Fruit fly (Drosophila melanogaster): ENCODE results near the gene CG11997.

The CG11997 gene

dm6 chr3R:9220064-9220864 lies 42.9 kb downstream of the CG11997 start:
- no peak for TF ChIP-seq usp (GFP tag; optimal IDR thresholded peaks at IDR 0.05)
- no peak for TF ChIP-seq psq (optimal IDR thresholded peaks at IDR 0.05)
- TF ChIP-seq pan (optimal IDR thresholded peaks at IDR 0.05) = no peak

dm6 chr3R:9222355-9222754 lies 45.0 kb downstream of the CG11997 start:
- TF ChIP-seq psq (optimal IDR thresholded peaks at IDR 0.05) (no peak), EcR (GFP tag; optimal IDR thresholded peaks at IDR 0.05) (no peak), pan (optimal IDR thresholded peaks at IDR 0.05) (no peak), usp (GFP tag; optimal IDR thresholded peaks at IDR 0.05) (no peak), Dll (optimal IDR thresholded peaks at IDR 0.05) (no peak), CG8478 (optimal IDR thresholded peaks at IDR 0.05) (no peak)

dm6 chr3R:9224807-9225206 lies 47.5 kb downstream of the CG11997 start:
- TF ChIP-seq usp (GFP tag; optimal IDR thresholded peaks at IDR 0.05) = no peak
- no peak for TF ChIP-seq psq (optimal IDR thresholded peaks at IDR 0.05)
- TF ChIP-seq pan (optimal IDR thresholded peaks at IDR 0.05) = no peak
- TF ChIP-seq EcR (GFP tag; optimal IDR thresholded peaks at IDR 0.05) = no peak
- TF ChIP-seq Dll (optimal IDR thresholded peaks at IDR 0.05) = no peak
- no peak for TF ChIP-seq CG8478 (optimal IDR thresholded peaks at IDR 0.05)

- TF ChIP-seq pan (optimal IDR thresholded peaks at IDR 0.05) (no peak), EcR (GFP tag; optimal IDR thresholded peaks at IDR 0.05) (no peak), Dll (optimal IDR thresholded peaks at IDR 0.05) (no peak), usp (GFP tag; optimal IDR thresholded peaks at IDR 0.05) (no peak), CG8478 (optimal IDR thresholded peaks at IDR 0.05) (no peak), psq (optimal IDR thresholded peaks at IDR 0.05) (no peak)
Observed at dm6 chr3R:9226146-9226545, 48.8 kb downstream of the CG11997 start.

- TF ChIP-seq Dll (optimal IDR thresholded peaks at IDR 0.05) (peak; percentile 79), psq (optimal IDR thresholded peaks at IDR 0.05) (no peak), CG8478 (optimal IDR thresholded peaks at IDR 0.05) (peak; percentile 13)
Observed at dm6 chr3R:9226701-9227313, 49.5 kb downstream of the CG11997 start.

dm6 chr3R:9227330-9227729 lies 50.0 kb downstream of the CG11997 start:
- TF ChIP-seq pan (optimal IDR thresholded peaks at IDR 0.05) (no peak), CG8478 (optimal IDR thresholded peaks at IDR 0.05) (no peak), psq (optimal IDR thresholded peaks at IDR 0.05) (no peak), usp (GFP tag; optimal IDR thresholded peaks at IDR 0.05) (no peak), EcR (GFP tag; optimal IDR thresholded peaks at IDR 0.05) (no peak), Dll (optimal IDR thresholded peaks at IDR 0.05) (no peak)

dm6 chr3R:9227944-9228343 lies 50.6 kb downstream of the CG11997 start:
- no peak for TF ChIP-seq usp (GFP tag; optimal IDR thresholded peaks at IDR 0.05)
- TF ChIP-seq CG8478 (optimal IDR thresholded peaks at IDR 0.05) = no peak
- no peak for TF ChIP-seq Dll (optimal IDR thresholded peaks at IDR 0.05)
- TF ChIP-seq pan (optimal IDR thresholded peaks at IDR 0.05) = no peak
- no peak for TF ChIP-seq psq (optimal IDR thresholded peaks at IDR 0.05)
- TF ChIP-seq EcR (GFP tag; optimal IDR thresholded peaks at IDR 0.05) = no peak

Measured in whole organism.